Fruit fly (Drosophila melanogaster) whole organism: ENCODE data around the gene CG10226.
A peak's percentile ranks its signal among the peaks of the same experiment; 100 is the strongest.

Experiments used
- CG8478 ChIP-seq: fragments of >200 bp; optimal IDR thresholded peaks from 2 replicates; lab custom pipeline; 2018; ENCODE audit warnings: inconsistent platforms
- Dll ChIP-seq: fragments of >200 bp; optimal IDR thresholded peaks from 2 replicates; lab custom pipeline; 2017
- EcR ChIP-seq, 2 experiments: fragments of >200 bp; optimal IDR thresholded peaks; 2 replicates each; lab custom pipeline; 2017; ENCODE audit warnings: missing biosample characterization in 2 of 2, missing genetic modification characterization in 2 of 2, missing genetic modification reagents in 2 of 2
- pan ChIP-seq: fragments of >200 bp; optimal IDR thresholded peaks from 2 replicates; lab custom pipeline; 2017
- psq ChIP-seq: fragments of >200 bp; optimal IDR thresholded peaks from 2 replicates; lab custom pipeline; 2017
- usp ChIP-seq: fragments of >200 bp; optimal IDR thresholded peaks from 2 replicates; lab custom pipeline; 2017; ENCODE audit warnings: missing biosample characterization, missing genetic modification characterization, mixed read lengths

Gene CG10226

dm6 chr3L:6232261-6232660 is 7.6 kb downstream of the CG10226 start, which contains the start of gene CG13299:
TSS of gene CG13299 (minus strand) at chr3L:6232361.
- TF ChIP-seq Dll (lab: Kevin White, UChicago) (no peak), psq (lab: Kevin White, UChicago) (no peak), CG8478 (lab: Kevin White, UChicago) (no peak), pan (lab: Kevin White, UChicago) (no peak), EcR (GFP tag; optimal IDR thresholded peaks at IDR 0.05; lab: Kevin White, UChicago) (no peak), usp (no peak)

dm6 chr3L:6220187-6220586 is 19.7 kb downstream of the CG10226 start, which contains the start of gene CG33946:
TSS of gene CG33946 (plus strand) at chr3L:6220578.
- TF ChIP-seq psq (lab: Kevin White, UChicago) = no peak
- no peak for TF ChIP-seq usp

DNA sequence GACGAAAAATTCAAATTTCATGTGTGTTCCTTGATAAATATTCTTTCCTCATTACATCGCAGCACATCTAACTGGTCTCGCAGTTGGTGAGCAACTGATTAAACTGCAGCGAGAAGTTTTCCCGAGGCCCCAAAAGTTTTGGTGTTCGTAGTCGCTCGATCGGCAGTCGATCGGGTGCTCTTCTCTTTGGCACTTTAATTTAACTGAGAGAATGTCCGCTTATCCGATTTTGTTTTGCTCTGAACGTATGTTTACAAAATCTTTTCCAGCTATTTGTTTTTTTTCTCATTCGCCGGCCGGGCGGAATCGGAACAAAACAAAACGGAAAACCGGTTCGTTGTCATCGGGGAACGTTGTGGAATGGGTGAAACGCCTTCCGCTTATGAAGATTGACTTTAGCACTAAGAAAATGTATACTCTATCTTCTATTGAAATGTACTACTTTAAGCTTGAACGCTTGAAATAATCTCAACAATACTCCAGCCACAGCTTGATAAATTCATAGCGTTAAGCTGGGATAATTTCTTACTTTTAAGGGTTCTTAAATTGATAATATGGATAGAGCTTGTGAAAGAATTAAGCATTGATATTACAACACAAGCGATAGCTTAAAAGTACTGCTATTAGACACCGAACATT is 21.2 kb downstream of the CG10226 start:
- TF ChIP-seq usp = no peak
- TF ChIP-seq CG8478 (lab: Kevin White, UChicago) = no peak
- TF ChIP-seq psq (lab: Kevin White, UChicago) = peak; percentile 9

DNA sequence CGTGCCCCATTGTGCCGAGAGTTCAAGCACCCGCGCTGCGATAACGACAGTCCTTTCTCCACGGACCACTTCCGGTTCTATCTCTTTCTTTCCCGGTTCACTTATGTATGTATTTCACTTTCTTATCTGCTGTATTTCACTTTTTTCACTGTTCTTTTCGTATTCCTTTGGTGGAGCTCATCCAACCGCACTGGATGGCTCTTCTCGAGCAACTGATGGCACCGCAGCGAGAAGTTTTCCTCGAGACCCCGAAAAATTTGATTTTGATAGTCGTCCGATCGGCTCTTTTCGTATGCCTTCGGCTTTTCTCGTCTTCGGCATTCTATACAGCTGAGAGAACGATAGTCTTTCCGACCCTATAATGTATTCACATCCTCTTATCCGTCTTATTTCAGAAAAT is 22.1 kb downstream of the CG10226 start, which contains the start of gene LanA:
Gene LanA, minus strand, starts transcription at position 217 of the 400 bp plus-strand sequence.
- TF ChIP-seq pan (lab: Kevin White, UChicago) (no peak), usp (no peak), CG8478 (lab: Kevin White, UChicago) (no peak), psq (lab: Kevin White, UChicago) (no peak)

DNA sequence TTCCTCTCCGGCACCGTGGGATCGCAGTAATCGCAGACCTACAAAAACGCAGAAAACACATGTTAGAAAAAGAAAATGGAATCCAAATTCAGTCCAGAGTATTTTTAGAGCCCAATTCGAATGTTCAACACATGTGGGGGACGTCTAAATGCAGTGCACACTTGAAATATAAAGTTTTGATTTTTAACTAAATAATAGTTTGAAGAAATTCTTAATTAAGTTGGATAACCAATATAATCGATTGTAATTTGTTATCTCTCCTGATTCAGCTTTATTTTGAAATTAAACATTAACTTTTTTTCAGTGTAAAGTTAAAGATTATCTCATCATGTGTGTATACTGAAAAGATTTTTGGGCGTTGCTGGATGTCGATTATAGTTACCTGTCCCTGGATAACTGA is 22.7 kb downstream of the CG10226 start:
- TF ChIP-seq CG8478 (lab: Kevin White, UChicago) = no peak
- TF ChIP-seq EcR (GFP tag; optimal IDR thresholded peaks at IDR 0.05; lab: Kevin White, UChicago) = no peak
- TF ChIP-seq usp = no peak
- TF ChIP-seq Dll (lab: Kevin White, UChicago) = no peak
- TF ChIP-seq pan (lab: Kevin White, UChicago) = no peak
- no peak for TF ChIP-seq psq (lab: Kevin White, UChicago)

- no peak for TF ChIP-seq CG8478 (lab: Kevin White, UChicago)
Observed at dm6 chr3L:6216787-6217078, 23.1 kb downstream of the CG10226 start.

DNA sequence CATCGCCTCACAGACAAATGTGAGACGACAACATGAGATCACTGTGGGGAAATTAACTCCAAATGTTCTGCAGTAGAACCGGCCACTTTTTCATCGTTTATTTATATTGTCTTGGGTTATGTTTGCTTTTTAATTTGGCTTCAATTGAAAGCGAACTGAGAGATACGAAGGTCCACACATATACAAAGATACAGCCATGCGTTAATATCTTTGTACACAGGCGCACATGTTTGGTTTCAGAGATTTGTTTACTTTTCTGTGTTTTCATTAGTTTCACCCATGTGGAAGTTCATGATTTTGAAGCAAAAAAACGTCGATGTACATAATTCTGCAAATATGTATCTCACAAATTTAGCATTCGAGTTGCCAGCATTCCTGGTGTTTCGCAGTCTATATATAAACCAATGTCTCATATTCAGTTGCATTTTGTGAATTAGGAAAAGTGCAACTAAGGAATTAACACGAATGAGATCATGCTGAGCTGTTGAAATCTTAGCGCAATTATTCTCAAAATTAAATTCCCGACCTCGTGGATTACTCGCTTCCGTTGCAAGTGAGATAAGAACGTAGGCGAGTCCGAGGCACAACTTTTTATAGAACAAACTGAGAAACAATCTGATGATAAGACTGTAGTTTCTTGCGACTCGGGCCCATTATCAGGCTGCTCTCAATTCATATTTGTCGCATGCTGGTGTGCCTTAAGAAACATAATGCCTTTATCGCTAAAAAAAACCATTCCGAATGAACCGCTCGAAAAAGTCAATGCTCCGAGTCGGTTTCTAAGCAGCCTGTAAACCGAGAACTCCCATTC is 23.7 kb downstream of the CG10226 start:
- no peak for TF ChIP-seq EcR (GFP tag; optimal IDR thresholded peaks at IDR 0.05; lab: Kevin White, UChicago)
- TF ChIP-seq usp = no peak
- no peak for TF ChIP-seq psq (lab: Kevin White, UChicago)
- TF ChIP-seq Dll (lab: Kevin White, UChicago) = no peak
- no peak for TF ChIP-seq CG8478 (lab: Kevin White, UChicago)
- TF ChIP-seq pan (lab: Kevin White, UChicago) = no peak

DNA sequence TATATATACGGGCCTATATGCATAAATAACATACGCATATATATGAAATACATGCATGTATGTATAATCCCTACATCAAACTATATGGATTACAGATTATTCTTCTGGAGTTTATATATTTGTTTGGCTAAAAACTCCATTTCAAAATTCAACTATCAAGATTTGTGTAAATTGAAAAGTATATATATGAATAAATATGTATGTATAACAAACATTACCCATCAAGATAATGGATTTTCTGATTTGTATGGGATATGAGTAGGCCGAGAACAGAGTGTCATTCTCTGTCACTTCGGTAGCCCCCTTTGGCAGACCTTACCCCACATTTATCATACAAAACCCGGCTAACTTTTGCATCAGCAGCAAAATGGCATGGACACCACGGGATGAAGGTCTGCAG is 39.7 kb downstream of the CG10226 start, which contains the start of gene CG8219:
Gene CG8219, plus strand, starts transcription at position 301 of the 400 bp plus-strand sequence.
- TF ChIP-seq CG8478 (lab: Kevin White, UChicago) (no peak), EcR (GFP tag; optimal IDR thresholded peaks at IDR 0.05; lab: Kevin White, UChicago) (no peak), Dll (lab: Kevin White, UChicago) (no peak), usp (no peak), pan (lab: Kevin White, UChicago) (no peak), psq (lab: Kevin White, UChicago) (no peak)

dm6 chr3L:6193556-6194114 is 46.2 kb downstream of the CG10226 start:
- TF ChIP-seq usp (no peak), pan (lab: Kevin White, UChicago) (no peak), Dll (lab: Kevin White, UChicago) (no peak)

- TF ChIP-seq pan (lab: Kevin White, UChicago) (no peak), CG8478 (lab: Kevin White, UChicago) (no peak), psq (lab: Kevin White, UChicago) (no peak), usp (no peak), EcR (GFP tag; optimal IDR thresholded peaks at IDR 0.05; lab: Kevin White, UChicago) (no peak), Dll (lab: Kevin White, UChicago) (no peak)
Observed at dm6 chr3L:6192822-6193555, 46.9 kb downstream of the CG10226 start, which contains the start of the genes Sf3b6 and Tnpo. TSS of gene Sf3b6 (minus strand) at chr3L:6193179. TSS of gene Tnpo (plus strand) at chr3L:6193480.

- TF ChIP-seq Dll (lab: Kevin White, UChicago) (no peak), EcR (GFP tag; optimal IDR thresholded peaks at IDR 0.05; lab: Kevin White, UChicago) (no peak), pan (lab: Kevin White, UChicago) (no peak), CG8478 (lab: Kevin White, UChicago) (no peak), usp (no peak), psq (lab: Kevin White, UChicago) (no peak)
Observed at dm6 chr3L:6188995-6189927, 50.6 kb downstream of the CG10226 start, which contains the start of the genes D19A and CG7386. TSS of gene D19A (minus strand) at chr3L:6189123. TSS of gene CG7386 (plus strand) at chr3L:6189745.
